Fruit fly (Drosophila melanogaster) whole organism: ENCODE data around the gene Wdr82.

ENCODE experiments used
- CG8478 ChIP-seq: fragments of >200 bp; optimal IDR thresholded peaks from 2 replicates; lab custom pipeline; 2018; ENCODE audit warnings: inconsistent platforms
- Dll ChIP-seq: fragments of >200 bp; optimal IDR thresholded peaks from 2 replicates; lab custom pipeline; 2017
- EcR ChIP-seq, 2 experiments: fragments of >200 bp; optimal IDR thresholded peaks; 2 replicates each; lab custom pipeline; 2017; ENCODE audit warnings: missing biosample characterization in 2 of 2, missing genetic modification characterization in 2 of 2, missing genetic modification reagents in 2 of 2
- pan ChIP-seq: fragments of >200 bp; optimal IDR thresholded peaks from 2 replicates; lab custom pipeline; 2017
- psq ChIP-seq: fragments of >200 bp; optimal IDR thresholded peaks from 2 replicates; lab custom pipeline; 2017
- usp ChIP-seq: fragments of >200 bp; optimal IDR thresholded peaks from 2 replicates; lab custom pipeline; 2017; ENCODE audit warnings: missing biosample characterization, missing genetic modification characterization, mixed read lengths

The Wdr82 gene

DNA sequence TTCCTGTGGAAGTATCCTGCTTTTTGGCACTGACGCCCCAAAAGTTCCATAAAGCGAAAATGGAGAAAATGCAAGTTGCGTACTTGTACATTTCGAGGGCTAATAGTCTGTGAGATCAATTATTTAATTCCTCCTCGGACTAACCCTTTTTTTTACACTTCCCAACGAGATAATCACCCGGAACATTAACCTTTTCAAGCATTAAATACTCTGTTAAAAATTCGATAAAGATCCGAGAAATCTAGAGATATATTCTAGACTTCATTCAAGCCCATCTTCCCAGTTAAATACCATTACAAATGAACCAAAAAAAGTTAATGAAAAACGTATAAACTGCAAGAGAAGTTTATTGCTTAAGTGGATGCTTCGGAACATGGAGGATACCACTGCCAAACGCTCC is 19.9 kb downstream of the Wdr82 start, which contains the start of gene lectin-29Ca:
TSS of gene lectin-29Ca (minus strand) at position 101 of the 400 bp plus-strand sequence.
- TF ChIP-seq EcR (GFP tag; optimal IDR thresholded peaks at IDR 0.05; lab: Kevin White, UChicago) (no peak), pan (lab: Kevin White, UChicago) (no peak), psq (lab: Kevin White, UChicago) (no peak), usp (no peak), CG8478 (lab: Kevin White, UChicago) (no peak), Dll (lab: Kevin White, UChicago) (no peak)

DNA sequence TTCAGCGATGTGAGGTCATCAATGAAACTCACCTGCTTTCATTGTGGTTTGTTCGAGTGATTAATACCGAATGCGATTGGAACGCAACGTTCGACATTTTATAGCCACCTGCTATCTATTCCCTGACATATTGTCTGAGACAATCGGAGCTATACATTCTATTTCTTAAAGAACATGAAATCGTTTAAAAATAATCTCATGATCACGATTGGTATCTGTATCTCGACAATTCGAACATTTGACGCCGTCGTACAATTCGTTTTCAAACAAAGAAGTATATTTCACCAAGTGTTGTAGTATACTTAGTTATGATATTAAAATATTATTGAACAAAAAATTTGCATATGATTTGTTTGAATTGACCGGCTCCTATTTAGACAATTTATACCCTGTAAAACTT is 20.6 kb downstream of the Wdr82 start, which contains the start of gene Peritrophin-15b:
TSS of gene Peritrophin-15b (minus strand) at position 101 of the 400 bp plus-strand sequence.
- TF ChIP-seq usp (no peak), pan (lab: Kevin White, UChicago) (no peak), CG8478 (lab: Kevin White, UChicago) (no peak), EcR (GFP tag; optimal IDR thresholded peaks at IDR 0.05; lab: Kevin White, UChicago) (no peak)

DNA sequence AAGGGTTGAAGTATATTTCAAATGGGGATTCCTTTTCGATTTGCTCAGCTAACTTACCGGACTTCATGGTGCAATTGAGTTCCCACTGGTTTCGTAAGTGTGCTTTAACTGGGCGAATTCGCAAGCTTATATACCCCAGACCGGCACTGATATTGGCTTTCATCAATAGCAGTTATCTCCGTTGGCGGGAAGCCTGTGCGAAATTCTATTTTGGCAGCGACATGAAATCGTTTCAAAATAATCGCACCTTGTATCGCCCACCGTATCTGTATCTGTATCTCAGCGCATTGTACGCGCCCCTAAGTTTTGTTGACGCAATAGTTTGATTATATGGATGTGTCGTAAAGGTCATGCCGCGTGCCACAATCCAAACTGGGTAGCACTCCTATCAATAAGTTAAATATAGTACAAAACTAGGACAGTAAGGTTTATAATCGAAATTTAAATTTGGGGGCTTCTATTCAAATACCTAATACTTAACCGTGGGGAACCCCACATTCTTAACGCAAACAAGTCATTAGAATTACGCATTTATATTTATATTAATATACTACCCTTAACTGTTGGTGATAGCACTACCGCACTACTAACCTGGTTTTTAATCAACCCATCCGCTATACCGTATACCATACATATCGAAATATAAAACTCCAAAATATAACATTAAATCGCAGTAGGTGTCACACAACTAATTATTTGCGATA is 21.9 kb downstream of the Wdr82 start, which contains the start of the genes Peritrophin-15a and CG13385:
TSS of gene Peritrophin-15a (minus strand) at position 101 of the 704 bp plus-strand sequence.
TSS of gene CG13385 (plus strand) at position 654 of the 704 bp plus-strand sequence.
- no peak for TF ChIP-seq pan (lab: Kevin White, UChicago)
- no peak for TF ChIP-seq Dll (lab: Kevin White, UChicago)
- TF ChIP-seq CG8478 (lab: Kevin White, UChicago) = no peak
- no peak for TF ChIP-seq psq (lab: Kevin White, UChicago)
- TF ChIP-seq EcR (GFP tag; optimal IDR thresholded peaks at IDR 0.05; lab: Kevin White, UChicago) = no peak
- no peak for TF ChIP-seq usp

DNA sequence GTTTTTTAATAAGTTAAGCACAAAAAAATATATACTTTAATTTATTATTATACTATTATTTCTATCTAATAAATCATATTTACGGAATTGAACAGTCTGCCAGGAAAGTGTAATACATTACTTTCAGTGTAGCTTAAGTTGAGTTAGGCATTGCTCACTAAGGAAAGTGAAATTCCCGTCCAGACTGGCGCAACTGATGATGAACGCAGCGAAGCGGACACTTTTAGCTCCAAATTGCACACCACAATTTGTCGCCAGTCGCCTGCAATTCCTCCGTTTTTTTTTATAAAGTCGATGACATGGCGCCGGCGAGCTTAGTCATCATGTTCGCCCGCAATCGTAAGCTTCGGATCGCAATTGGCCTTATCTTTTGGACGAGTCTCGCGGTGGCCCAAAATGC is 24.5 kb downstream of the Wdr82 start, which contains the start of gene CG13386:
TSS of gene CG13386 (plus strand) at position 301 of the 400 bp plus-strand sequence.
- TF ChIP-seq psq (lab: Kevin White, UChicago) (no peak), Dll (lab: Kevin White, UChicago) (no peak), CG8478 (lab: Kevin White, UChicago) (no peak), pan (lab: Kevin White, UChicago) (no peak), EcR (GFP tag; optimal IDR thresholded peaks at IDR 0.05; lab: Kevin White, UChicago) (no peak), usp (no peak)

DNA sequence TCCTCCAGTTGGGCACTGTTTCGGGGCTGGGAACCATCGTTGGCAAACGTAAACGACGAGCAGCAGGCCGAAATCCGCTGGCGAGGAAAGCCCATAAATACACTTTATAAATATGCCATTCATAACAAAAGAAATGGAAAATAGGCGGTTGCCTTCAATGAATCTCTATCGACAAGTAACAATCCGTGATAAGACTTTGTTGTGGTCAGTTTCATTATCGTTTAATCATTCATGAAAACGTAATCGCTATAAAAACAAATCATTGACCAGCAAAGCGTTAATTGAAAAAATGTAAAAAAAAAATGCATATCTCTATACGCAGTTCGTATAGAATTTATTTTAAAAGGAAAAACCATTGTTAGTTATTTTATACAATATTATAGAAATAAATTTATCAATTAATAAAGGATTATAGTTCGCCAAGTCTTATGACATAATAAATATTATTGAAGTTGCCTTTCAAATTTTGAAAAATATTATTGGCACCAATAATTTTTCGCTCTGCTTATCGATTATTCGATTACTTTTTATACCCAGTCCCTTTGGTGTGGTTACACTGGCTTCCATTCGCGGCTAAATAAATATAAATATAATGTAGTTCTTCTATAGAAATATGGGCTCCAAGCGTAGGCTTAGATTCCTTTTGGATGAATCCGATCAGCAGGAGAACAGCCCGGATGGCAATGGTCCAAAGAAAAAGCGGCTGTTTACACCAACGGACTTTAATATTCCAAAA is 25.8 kb downstream of the Wdr82 start, which contains the start of gene CG31898:
TSS of gene CG31898 (plus strand) at position 559 of the 736 bp plus-strand sequence.
- TF ChIP-seq EcR (GFP tag; optimal IDR thresholded peaks at IDR 0.05; lab: Kevin White, UChicago) (no peak), pan (lab: Kevin White, UChicago) (no peak), Dll (lab: Kevin White, UChicago) (no peak), CG8478 (lab: Kevin White, UChicago) (no peak), psq (lab: Kevin White, UChicago) (no peak), usp (no peak)

DNA sequence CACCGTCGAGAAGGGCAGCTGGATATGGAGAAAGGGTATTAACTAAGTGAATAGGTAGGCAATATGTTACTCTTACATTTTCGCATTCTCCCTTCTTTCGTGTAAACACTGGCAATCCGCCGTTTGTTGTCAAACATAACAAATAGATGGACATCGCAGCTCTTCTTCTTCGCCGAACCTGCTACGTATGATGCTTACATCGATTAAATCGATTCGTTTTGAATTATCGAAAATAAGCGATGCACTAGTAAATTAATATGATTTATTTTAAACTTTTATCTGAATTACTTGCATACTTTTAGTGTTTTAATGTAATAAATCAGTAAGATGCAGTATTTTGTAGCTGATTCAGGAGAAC is 28.6 kb downstream of the Wdr82 start, which contains the start of gene fy:
TSS of gene fy (minus strand) at position 353 of the 358 bp plus-strand sequence.
- no peak for TF ChIP-seq CG8478 (lab: Kevin White, UChicago)
- TF ChIP-seq psq (lab: Kevin White, UChicago) = no peak
- no peak for TF ChIP-seq EcR (GFP tag; optimal IDR thresholded peaks at IDR 0.05; lab: Kevin White, UChicago)
- no peak for TF ChIP-seq usp
- no peak for TF ChIP-seq Dll (lab: Kevin White, UChicago)
- TF ChIP-seq pan (lab: Kevin White, UChicago) = no peak

DNA sequence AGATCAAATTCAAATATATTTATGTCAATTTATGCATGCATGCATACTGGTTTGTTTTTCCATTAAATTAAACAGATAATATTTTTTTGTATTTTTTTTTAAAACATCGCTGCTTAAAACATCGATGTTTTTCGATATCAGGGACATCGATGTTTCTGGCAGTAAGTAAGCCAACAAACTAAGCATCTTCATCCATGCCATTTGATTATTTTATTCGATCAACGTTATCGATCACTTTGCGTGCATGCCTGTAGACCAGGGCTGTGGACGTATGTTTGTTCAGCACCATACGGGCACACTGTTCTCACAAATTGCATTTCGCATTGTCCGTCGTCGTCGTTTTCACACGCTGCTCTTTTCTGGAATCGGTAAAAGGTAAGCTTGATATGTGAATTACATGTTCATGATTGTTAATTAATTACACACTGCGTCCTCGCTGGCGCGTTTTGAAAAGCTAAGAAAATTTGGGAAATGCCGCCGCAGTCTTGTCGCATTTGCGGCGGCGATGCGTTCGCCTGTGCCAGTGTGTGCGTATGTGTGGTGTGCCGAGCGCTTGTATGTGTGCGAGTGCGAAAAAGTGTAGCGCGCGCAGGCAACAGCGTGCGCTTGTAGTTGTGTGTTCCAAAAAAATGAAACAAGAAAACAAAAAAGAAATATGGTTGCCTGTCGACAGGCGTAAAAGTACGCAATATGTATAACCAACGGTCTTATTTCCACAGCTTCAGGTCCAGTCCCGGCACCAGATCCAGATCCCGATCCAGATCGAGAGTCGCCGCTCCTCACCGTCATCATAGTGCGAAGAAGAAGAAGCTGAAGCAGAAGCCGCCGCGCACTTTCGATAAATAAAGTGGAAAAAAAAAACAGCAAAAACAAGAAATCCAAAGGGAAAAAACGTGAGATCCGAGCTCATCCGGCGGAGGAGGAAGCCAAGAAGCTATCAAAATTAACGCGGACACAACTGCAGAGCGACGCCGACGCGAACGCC is 29.3 kb downstream of the Wdr82 start, which contains the start of gene emb:
TSS of gene emb (plus strand) at position 288 of the 985 bp plus-strand sequence.
- TF ChIP-seq pan (lab: Kevin White, UChicago) = no peak
- no peak for TF ChIP-seq psq (lab: Kevin White, UChicago)
- TF ChIP-seq EcR (GFP tag; optimal IDR thresholded peaks at IDR 0.05; lab: Kevin White, UChicago) = no peak
- no peak for TF ChIP-seq CG8478 (lab: Kevin White, UChicago)
- no peak for TF ChIP-seq usp
- TF ChIP-seq Dll (lab: Kevin White, UChicago) = no peak

DNA sequence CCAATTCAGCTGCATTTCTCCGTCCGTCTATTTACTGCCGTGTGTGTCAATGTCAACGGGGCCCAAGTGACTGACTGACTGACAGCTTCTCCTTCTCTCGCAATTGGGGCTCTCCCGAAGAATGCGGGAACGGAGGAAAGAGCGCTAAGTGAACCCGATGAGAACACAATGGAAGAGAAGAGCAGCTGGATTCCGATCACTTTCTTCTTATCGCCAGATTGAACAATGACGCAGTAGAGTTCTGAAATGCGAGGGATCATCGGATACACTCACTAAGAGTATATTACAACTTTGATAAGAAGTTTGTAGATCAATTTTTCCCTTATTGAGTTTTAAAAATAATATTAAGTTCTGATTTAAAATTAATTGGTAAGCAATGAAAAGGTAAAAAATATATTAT is 37.3 kb downstream of the Wdr82 start, which contains the start of gene Naglu:
TSS of gene Naglu (minus strand) at position 339 of the 400 bp plus-strand sequence.
- TF ChIP-seq pan (lab: Kevin White, UChicago) (no peak), Dll (lab: Kevin White, UChicago) (no peak), usp (no peak), EcR (GFP tag; optimal IDR thresholded peaks at IDR 0.05; lab: Kevin White, UChicago) (no peak), psq (lab: Kevin White, UChicago) (no peak), CG8478 (lab: Kevin White, UChicago) (no peak)

DNA sequence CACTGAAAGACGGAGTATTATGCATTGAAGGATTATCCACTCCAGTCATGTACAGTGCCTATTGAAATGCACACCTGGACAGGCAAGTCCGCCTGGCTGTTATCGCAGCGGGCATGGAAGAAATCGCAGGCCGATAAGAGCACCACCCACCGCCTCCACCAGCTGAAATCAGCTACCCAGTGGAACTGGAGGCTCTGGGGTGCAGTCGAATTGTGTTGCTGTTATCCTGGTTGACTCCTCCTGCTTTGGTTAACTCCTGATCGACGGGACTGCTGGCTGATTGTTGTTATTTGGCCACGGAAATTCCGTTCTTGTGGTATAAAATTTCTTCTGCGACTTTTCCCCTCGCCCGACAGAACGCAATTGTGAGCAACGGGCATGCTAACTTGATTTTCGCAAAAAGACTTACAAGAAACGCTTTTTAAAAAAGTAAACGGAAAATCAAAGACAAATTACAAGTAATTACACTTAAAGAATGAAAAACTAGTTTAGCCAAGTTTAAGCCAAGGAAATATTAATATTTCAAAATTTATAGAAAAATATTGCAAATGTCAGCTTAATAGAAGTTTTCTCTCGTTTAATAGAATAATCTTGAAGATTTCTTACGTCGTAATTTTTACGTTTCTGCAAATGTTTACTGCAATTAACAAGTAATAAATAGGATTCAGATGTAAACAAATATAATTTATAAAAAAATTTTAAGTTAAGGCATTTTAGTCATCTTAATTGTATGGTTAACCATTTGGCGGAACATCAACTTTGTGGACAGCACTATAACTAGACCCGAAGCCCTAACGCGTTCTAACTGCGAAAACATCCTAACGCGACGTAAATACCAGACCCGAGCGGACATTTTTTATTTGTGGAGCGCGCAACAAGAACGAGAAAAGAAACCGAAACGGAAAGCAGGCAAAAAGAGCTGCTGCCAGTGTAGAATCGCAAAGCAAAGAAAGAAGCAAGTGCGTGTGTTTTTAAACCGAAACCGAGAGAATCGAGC is 40.9 kb downstream of the Wdr82 start, which contains the start of the genes CG13398 and Akap200:
TSS of gene CG13398 (minus strand) at position 370 of the 997 bp plus-strand sequence.
TSS of gene Akap200 (plus strand) at position 804 of the 997 bp plus-strand sequence.
- no peak for TF ChIP-seq Dll (lab: Kevin White, UChicago)
- TF ChIP-seq usp = no peak
